Worm (Caenorhabditis elegans) whole organism, young adult: Measurements from ENCODE around the gene pll-1.
A peak's percentile ranks its signal among the peaks of the same experiment; 100 is the strongest.

Experiments
- B0261.1 ChIP-seq: sonication (generic microtip); optimal IDR thresholded peaks from 2 replicates; lab custom pipeline; 2016; ENCODE audit warnings: mild to moderate bottlenecking, missing genetic modification characterization, moderate library complexity, missing compliant biosample characterization
- B0336.3 ChIP-seq: fragments of 200-800 bp; sonication (Bioruptor generic); IDR thresholded peaks from 2 replicates; pipeline ENCODE4 v1.3.6; 2022; ENCODE audit warnings: missing genetic modification characterization, missing compliant biosample characterization
- F10E7.11 ChIP-seq: sonication (generic microtip); optimal IDR thresholded peaks from 2 replicates; lab custom pipeline; 2017; ENCODE audit warnings: mild to moderate bottlenecking, missing genetic modification characterization, moderate library complexity, missing compliant biosample characterization
- F37B4.10 ChIP-seq: fragments of 200-800 bp; sonication (Bioruptor generic); IDR thresholded peaks from 2 replicates; pipeline ENCODE4 v1.3.6; 2022; ENCODE audit warnings: missing genetic modification characterization, missing compliant biosample characterization
- F39B2.1 ChIP-seq: fragments of 200-800 bp; sonication (Bioruptor generic); IDR thresholded peaks from 2 replicates; pipeline ENCODE4 v1.3.6; 2022; ENCODE audit warnings: missing genetic modification reagents, missing genetic modification characterization, missing compliant biosample characterization
- F55B11.4 ChIP-seq: sonication (generic microtip); optimal IDR thresholded peaks from 2 replicates; lab custom pipeline; 2016; ENCODE audit warnings: missing compliant biosample characterization, missing genetic modification characterization, borderline replicate concordance; ENCODE audit not compliant: insufficient read depth
- F57A8.1 ChIP-seq: fragments of 200-800 bp; sonication (Bioruptor generic); optimal IDR thresholded peaks from 2 replicates; lab custom pipeline; 2018; ENCODE audit warnings: mild to moderate bottlenecking, missing genetic modification characterization, moderate library complexity, missing compliant biosample characterization
- F57C9.4 ChIP-seq: sonication (generic microtip); optimal IDR thresholded peaks from 2 replicates; lab custom pipeline; 2017; ENCODE audit warnings: mild to moderate bottlenecking, missing genetic modification characterization, missing compliant biosample characterization
- K11D2.4 ChIP-seq: fragments of 200-800 bp; sonication (Bioruptor generic); IDR thresholded peaks from 2 replicates; pipeline ENCODE4 v1.3.6; 2022; ENCODE audit warnings: missing genetic modification reagents, missing genetic modification characterization, missing compliant biosample characterization
- Y56A3A.18 ChIP-seq: fragments of 200-800 bp; sonication (Bioruptor generic); IDR thresholded peaks from 2 replicates; pipeline ENCODE4 v1.3.6; 2022; ENCODE audit warnings: missing genetic modification reagents, missing genetic modification characterization, missing compliant biosample characterization
- Y67H2A.10 ChIP-seq: fragments of 200-800 bp; sonication (Bioruptor generic); conservative IDR thresholded peaks from 2 replicates; pipeline ENCODE4 v1.3.6; 2022; ENCODE audit warnings: missing genetic modification reagents, missing genetic modification characterization, missing compliant biosample characterization
- Y95B8A.8 ChIP-seq: fragments of 200-800 bp; sonication (Bioruptor generic); IDR thresholded peaks from 2 replicates; pipeline ENCODE4 v1.3.6; 2022; ENCODE audit warnings: missing genetic modification reagents, missing genetic modification characterization, missing compliant biosample characterization
- akir-1 ChIP-seq: fragments of 200-800 bp; sonication (Bioruptor generic); optimal IDR thresholded peaks from 2 replicates; lab custom pipeline; 2018; ENCODE audit warnings: mild to moderate bottlenecking, missing genetic modification characterization, moderate library complexity, missing compliant biosample characterization
- ama-1 ChIP-seq, 3 experiments: fragments of 150-350 bp in 1 of 3; sonication (generic microtip) in 2 of 3; optimal IDR thresholded peaks; 2 replicates each; lab custom pipeline; 2014 to 2018; ENCODE audit warnings: missing biosample characterization in 2 of 3, missing genetic modification characterization in 2 of 3, missing genetic modification reagents in 2 of 3
- aptf-2 ChIP-seq: fragments of 200-800 bp; sonication (Bioruptor generic); conservative IDR thresholded peaks from 2 replicates; pipeline ENCODE4 v1.3.6; 2022; ENCODE audit warnings: missing genetic modification reagents, missing genetic modification characterization, missing compliant biosample characterization
- atf-7 ChIP-seq: sonication (generic microtip); optimal IDR thresholded peaks from 2 replicates; lab custom pipeline; 2017; ENCODE audit warnings: mild to moderate bottlenecking, missing genetic modification characterization, missing compliant biosample characterization
- athp-1 ChIP-seq: sonication (generic microtip); optimal IDR thresholded peaks from 2 replicates; lab custom pipeline; 2017; ENCODE audit warnings: mild to moderate bottlenecking, missing genetic modification characterization, missing compliant biosample characterization
- attf-3 ChIP-seq: fragments of 200-800 bp; sonication (Bioruptor generic); conservative IDR thresholded peaks from 2 replicates; pipeline ENCODE4 v1.3.6; 2022; ENCODE audit warnings: missing genetic modification reagents, missing genetic modification characterization, missing compliant biosample characterization
- attf-6 ChIP-seq: fragments of 200-800 bp; sonication (Bioruptor generic); IDR thresholded peaks from 2 replicates; pipeline ENCODE4 v1.3.6; 2022; ENCODE audit warnings: missing genetic modification reagents, missing genetic modification characterization, missing compliant biosample characterization
- bed-2 ChIP-seq: fragments of 200-800 bp; sonication (Bioruptor generic); IDR thresholded peaks from 2 replicates; pipeline ENCODE4 v1.3.6; 2022; ENCODE audit warnings: missing genetic modification reagents, missing genetic modification characterization, missing compliant biosample characterization
- ccch-3 ChIP-seq: fragments of 200-800 bp; sonication (Bioruptor generic); optimal IDR thresholded peaks from 2 replicates; lab custom pipeline; 2018; ENCODE audit warnings: mild to moderate bottlenecking, missing genetic modification characterization, missing compliant biosample characterization
- ceh-27 ChIP-seq: fragments of 200-800 bp; sonication (Bioruptor generic); optimal IDR thresholded peaks from 2 replicates; lab custom pipeline; 2018; ENCODE audit warnings: mild to moderate bottlenecking, missing genetic modification characterization, moderate library complexity, missing compliant biosample characterization
- ceh-40 ChIP-seq: fragments of 200-800 bp; sonication (Bioruptor generic); IDR thresholded peaks from 2 replicates; pipeline ENCODE4 v1.3.6; 2022; ENCODE audit warnings: missing genetic modification characterization, missing compliant biosample characterization
- ceh-91 ChIP-seq: fragments of 200-800 bp; sonication (Bioruptor generic); IDR thresholded peaks from 2 replicates; pipeline ENCODE4 v1.3.6; 2022; ENCODE audit warnings: missing genetic modification reagents, missing genetic modification characterization, missing compliant biosample characterization
- egl-44 ChIP-seq: fragments of 200-800 bp; sonication (Bioruptor generic); IDR thresholded peaks from 2 replicates; pipeline ENCODE4 v1.3.6; 2022; ENCODE audit warnings: missing genetic modification reagents, missing genetic modification characterization, missing compliant biosample characterization
- egrh-3 ChIP-seq: fragments of 200-800 bp; sonication (Bioruptor generic); IDR thresholded peaks from 2 replicates; pipeline ENCODE4 v1.3.6; 2022; ENCODE audit warnings: missing genetic modification reagents, missing genetic modification characterization, missing compliant biosample characterization
- ekl-4 ChIP-seq: fragments of 200-800 bp; sonication (Bioruptor generic); IDR thresholded peaks from 2 replicates; pipeline ENCODE4 v1.3.6; 2022; ENCODE audit warnings: missing genetic modification reagents, missing genetic modification characterization, missing compliant biosample characterization
- ets-4 ChIP-seq: fragments of 200-800 bp; sonication (Bioruptor generic); optimal IDR thresholded peaks from 2 replicates; lab custom pipeline; 2018; ENCODE audit warnings: mild to moderate bottlenecking, missing genetic modification characterization, missing compliant biosample characterization
- hmg-20 ChIP-seq: fragments of 200-800 bp; sonication (Bioruptor generic); IDR thresholded peaks from 2 replicates; pipeline ENCODE4 v1.3.6; 2022; ENCODE audit warnings: missing genetic modification reagents, missing genetic modification characterization, missing compliant biosample characterization
- let-526 ChIP-seq: fragments of 200-800 bp; sonication (Bioruptor generic); IDR thresholded peaks from 2 replicates; pipeline ENCODE4 v1.3.6; 2022; ENCODE audit warnings: missing genetic modification reagents, missing genetic modification characterization, missing compliant biosample characterization
- lin-40 ChIP-seq: sonication (generic microtip); optimal IDR thresholded peaks from 2 replicates; lab custom pipeline; 2016; ENCODE audit warnings: missing genetic modification characterization, mild to moderate bottlenecking, missing compliant biosample characterization, missing genotype, missing genetic modification reagents
- madf-3 ChIP-seq: fragments of 200-800 bp; sonication (Bioruptor generic); IDR thresholded peaks from 2 replicates; pipeline ENCODE4 v1.3.6; 2022; ENCODE audit warnings: missing genetic modification reagents, missing genetic modification characterization, missing compliant biosample characterization
- nhr-179 ChIP-seq: sonication (generic microtip); optimal IDR thresholded peaks from 2 replicates; lab custom pipeline; 2016; ENCODE audit warnings: mild to moderate bottlenecking, missing genetic modification characterization, missing compliant biosample characterization
- nhr-90 ChIP-seq: sonication (generic microtip); optimal IDR thresholded peaks from 2 replicates; lab custom pipeline; 2016; ENCODE audit warnings: missing genotype, mild to moderate bottlenecking, missing genetic modification characterization, missing compliant biosample characterization
- rec-8 ChIP-seq, 2 experiments: sonication (generic microtip); optimal IDR thresholded peaks; 2 replicates each; lab custom pipeline; 2016; ENCODE audit warnings: mild to moderate bottlenecking in 2 of 2, missing genetic modification characterization in 2 of 2, missing genetic modification reagents in 2 of 2, missing genotype in 2 of 2, missing biosample characterization in 1 of 2, missing compliant biosample characterization in 1 of 2, moderate library complexity in 1 of 2
- repo-1 ChIP-seq: sonication (generic microtip); optimal IDR thresholded peaks from 2 replicates; lab custom pipeline; 2017; ENCODE audit warnings: mild to moderate bottlenecking, missing genetic modification characterization, missing compliant biosample characterization
- sea-2 ChIP-seq: fragments of 200-800 bp; sonication (Bioruptor generic); IDR thresholded peaks from 2 replicates; pipeline ENCODE4 v1.3.6; 2022; ENCODE audit warnings: missing genetic modification characterization, missing compliant biosample characterization
- snpc-4 ChIP-seq, 5 experiments: fragments of 150-350 bp in 1 of 5; sonication (generic microtip) in 4 of 5; optimal IDR thresholded peaks; 2 replicates each; lab custom pipeline; 2014 to 2018; ENCODE audit warnings: missing genetic modification characterization in 5 of 5, missing biosample characterization in 3 of 5, antibody characterized with exemption in 2 of 5, mild to moderate bottlenecking in 2 of 5, missing compliant biosample characterization in 2 of 5, missing genotype in 2 of 5, moderate library complexity in 2 of 5, missing genetic modification reagents in 1 of 5
- sptf-2 ChIP-seq: fragments of 200-800 bp; sonication (Bioruptor generic); optimal IDR thresholded peaks from 2 replicates; lab custom pipeline; 2018; ENCODE audit warnings: mild to moderate bottlenecking, missing genetic modification characterization, missing compliant biosample characterization
- tbp1 ChIP-seq: fragments of 200-800 bp; sonication (Bioruptor generic); optimal IDR thresholded peaks from 2 replicates; lab custom pipeline; 2018; ENCODE audit warnings: mild to moderate bottlenecking, missing genetic modification characterization, missing compliant biosample characterization
- tlf-1 ChIP-seq: fragments of 200-800 bp; sonication (Bioruptor generic); optimal IDR thresholded peaks from 2 replicates; lab custom pipeline; 2018; ENCODE audit warnings: mild to moderate bottlenecking, missing genetic modification characterization, missing compliant biosample characterization
- unc-62 ChIP-seq: fragments of 150-350 bp; optimal IDR thresholded peaks from 2 replicates; lab custom pipeline; 2014; ENCODE audit warnings: missing biosample characterization, missing genetic modification reagents, missing genetic modification characterization
- xnd-1 ChIP-seq: sonication (generic microtip); optimal IDR thresholded peaks from 2 replicates; lab custom pipeline; 2016; ENCODE audit warnings: missing genotype, missing genetic modification reagents, missing genetic modification characterization, missing compliant biosample characterization
- ztf-18 ChIP-seq: sonication (generic microtip); optimal IDR thresholded peaks from 2 replicates; lab custom pipeline; 2016; ENCODE audit warnings: missing genotype, mild to moderate bottlenecking, missing genetic modification characterization, missing compliant biosample characterization
- ztf-28 ChIP-seq: fragments of 200-800 bp; sonication (Bioruptor generic); IDR thresholded peaks from 2 replicates; pipeline ENCODE4 v1.3.6; 2022; ENCODE audit warnings: missing genetic modification reagents, missing genetic modification characterization, missing compliant biosample characterization

pll-1 gene

DNA sequence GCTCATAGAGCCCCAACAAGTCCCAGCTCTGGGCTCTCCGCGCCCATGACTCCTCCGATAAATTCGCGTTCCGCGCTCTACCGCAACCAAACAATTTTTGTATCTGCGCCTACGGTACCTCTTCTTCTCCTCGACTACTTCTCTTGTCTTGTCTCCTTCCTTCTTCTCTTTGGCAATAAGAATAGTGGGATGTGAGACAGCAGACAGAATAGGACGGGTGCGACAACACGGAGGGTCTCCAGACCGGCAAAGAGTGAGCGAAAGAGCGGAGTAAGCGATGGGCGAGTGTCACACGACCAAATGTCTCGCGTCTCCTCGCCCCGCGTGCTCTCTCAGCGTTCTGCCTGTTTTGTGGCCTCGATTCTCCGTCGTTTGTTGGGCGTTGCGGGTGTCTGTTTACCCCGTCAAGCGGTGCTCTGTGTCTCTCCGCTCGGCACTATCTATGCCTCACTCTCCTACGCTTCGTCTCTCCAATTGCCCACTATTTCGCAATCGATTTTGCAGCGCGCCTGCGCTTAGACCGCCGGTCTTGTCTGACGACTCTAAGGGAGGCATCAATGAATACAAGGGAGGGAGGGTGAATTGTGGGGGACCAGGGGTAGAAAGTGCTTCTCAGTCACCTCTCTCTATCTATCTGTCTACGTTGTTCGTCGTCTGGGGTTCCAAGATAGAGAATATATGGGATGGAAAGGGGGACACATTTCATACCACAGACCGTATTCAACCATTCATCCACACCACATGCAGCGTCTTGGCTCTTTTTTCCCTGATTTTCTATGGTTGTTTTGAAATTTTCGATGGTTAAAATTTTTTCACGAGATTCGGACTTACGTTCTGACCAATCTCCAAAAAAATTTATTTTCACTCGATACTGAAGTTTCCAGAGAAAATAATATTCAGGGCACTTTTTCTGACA lies 10.9 kb upstream of the pll-1 start, which contains the start of gene gei-4 (continued):
- TF ChIP-seq ama-1 (optimal IDR thresholded peaks at IDR 0.05; lab: Kevin White, UChicago) = peak; percentile 62
- no peak for TF ChIP-seq ama-1 (GFP tag; optimal IDR thresholded peaks at IDR 0.05; lab: Kevin White, UChicago)
- peak; percentile 79 for TF ChIP-seq ets-4 (GFP tag; lab: Kevin White, UChicago)
- TF ChIP-seq ceh-40 = no peak
- TF ChIP-seq ztf-28 = no peak
- TF ChIP-seq akir-1 (GFP tag; lab: Kevin White, UChicago) = peak; percentile 65
- peak; percentile 54; the same call in 1 of the 2 replicates for TF ChIP-seq hmg-20
- TF ChIP-seq K11D2.4 = no peak
- peak; percentile 32 for TF ChIP-seq tlf-1 (GFP tag; lab: Kevin White, UChicago)
- TF ChIP-seq xnd-1 (tag; lab: Kevin White, UChicago) = no peak
- no peak for TF ChIP-seq F37B4.10 (GFP tag; lab: Robert Waterston, UW)
- 0 out of 2 replicates have a peak, but pooled peaks have one; percentile 8 for TF ChIP-seq sea-2
- TF ChIP-seq Y67H2A.10 (GFP tag; lab: Robert Waterston, UW) = 0 out of 2 replicates have a peak, but pooled peaks have one; percentile 47
- TF ChIP-seq attf-6 (GFP tag; lab: Robert Waterston, UW) = no peak
- TF ChIP-seq repo-1 (tag; lab: Kevin White, UChicago) = no peak
- no peak for TF ChIP-seq F10E7.11
- peak; percentile 41 for TF ChIP-seq ztf-18
- TF ChIP-seq attf-3 (GFP tag; lab: Robert Waterston, UW) = peak; percentile 48; the same call in 1 of the 2 replicates
- peak; percentile 77 for TF ChIP-seq egrh-3 (GFP tag; lab: Robert Waterston, UW)
- peak; percentile 64 for TF ChIP-seq ekl-4
- no peak for TF ChIP-seq F55B11.4 (tag; lab: Kevin White, UChicago)
- peak; percentile 73 for TF ChIP-seq atf-7 (tag; lab: Kevin White, UChicago)
- TF ChIP-seq unc-62 (GFP tag; lab: Kevin White, UChicago) = no peak
- no peak for TF ChIP-seq B0261.1
- TF ChIP-seq sptf-2 (GFP tag; lab: Kevin White, UChicago) = peak; percentile 86
- TF ChIP-seq let-526 (GFP tag; lab: Robert Waterston, UW) = no peak
- TF ChIP-seq B0336.3 = peak; percentile 90
- TF ChIP-seq bed-2 = no peak
- TF ChIP-seq lin-40 = peak; percentile 92
- TF ChIP-seq ccch-3 = no peak
- peak; percentile 29; the same call in 1 of the 2 replicates for TF ChIP-seq Y95B8A.8 (GFP tag; lab: Robert Waterston, UW)
- no peak for TF ChIP-seq nhr-179
- TF ChIP-seq egl-44 (GFP tag; lab: Robert Waterston, UW) = peak; percentile 54; the same call in 1 of the 2 replicates
- no peak for TF ChIP-seq athp-1 (tag; lab: Kevin White, UChicago)
- TF ChIP-seq F57A8.1 (GFP tag; lab: Kevin White, UChicago) = no peak
- peak; percentile 82 for TF ChIP-seq ceh-27 (GFP tag; lab: Kevin White, UChicago)
- no peak for TF ChIP-seq rec-8 (tag; optimal IDR thresholded peaks at IDR 0.05; lab: Kevin White, UChicago)
- no peak for TF ChIP-seq aptf-2 (GFP tag; lab: Robert Waterston, UW)
- TF ChIP-seq Y56A3A.18 (GFP tag; lab: Robert Waterston, UW) = no peak
- TF ChIP-seq ceh-91 (GFP tag; lab: Robert Waterston, UW) = no peak
- no peak for TF ChIP-seq snpc-4 (GFP tag; optimal IDR thresholded peaks at IDR 0.05; lab: Kevin White, UChicago)
- TF ChIP-seq snpc-4 (tag; optimal IDR thresholded peaks at IDR 0.05; lab: Kevin White, UChicago) = peak in 2 of 4 experiments; percentile 55 to 79
- TF ChIP-seq F39B2.1 = no peak
- peak; percentile 50 for TF ChIP-seq tbp1 (GFP tag; lab: Kevin White, UChicago)
- 0 out of 2 replicates have a peak, but pooled peaks have one; percentile 21 for TF ChIP-seq madf-3 (GFP tag; lab: Robert Waterston, UW)
- peak; percentile 24 for TF ChIP-seq nhr-90 (tag; lab: Kevin White, UChicago)
- TF ChIP-seq F57C9.4 (tag; lab: Kevin White, UChicago) = no peak
